Worm (Caenorhabditis elegans) whole organism, young adult: ENCODE measurements around the gene Y46G5A.7.

Experiments
- B0336.3 ChIP-seq: fragments of 200-800 bp; sonication (Bioruptor generic); IDR thresholded peaks from 2 replicates; pipeline ENCODE4 v1.3.6; 2022; ENCODE audit warnings: missing genetic modification characterization, missing compliant biosample characterization
- C06A6.2 ChIP-seq: fragments of 200-800 bp; sonication (Bioruptor generic); conservative IDR thresholded peaks from 2 replicates; pipeline ENCODE4 v1.3.6; 2022; ENCODE audit warnings: missing genetic modification characterization, missing compliant biosample characterization
- D2030.7 ChIP-seq: fragments of 200-800 bp; sonication (Bioruptor generic); IDR thresholded peaks from 2 replicates; pipeline ENCODE4 v1.3.6; 2022; ENCODE audit warnings: missing genetic modification reagents, missing genetic modification characterization, missing compliant biosample characterization
- F23B12.7 ChIP-seq: sonication (generic microtip); optimal IDR thresholded peaks from 2 replicates; lab custom pipeline; 2017; ENCODE audit warnings: missing genetic modification characterization, mild to moderate bottlenecking, missing compliant biosample characterization, antibody characterized with exemption, moderate library complexity; ENCODE audit not compliant: insufficient read depth
- F39B2.1 ChIP-seq: fragments of 200-800 bp; sonication (Bioruptor generic); IDR thresholded peaks from 2 replicates; pipeline ENCODE4 v1.3.6; 2022; ENCODE audit warnings: missing genetic modification reagents, missing genetic modification characterization, missing compliant biosample characterization
- F49E8.2 ChIP-seq: sonication (generic microtip); optimal IDR thresholded peaks from 3 replicates; lab custom pipeline; 2017; ENCODE audit warnings: missing genetic modification characterization, mild to moderate bottlenecking, missing compliant biosample characterization, antibody characterized with exemption, moderate library complexity; ENCODE audit not compliant: insufficient read depth
- F52B5.7 ChIP-seq: sonication (generic microtip); optimal IDR thresholded peaks from 2 replicates; lab custom pipeline; 2016; ENCODE audit warnings: mild to moderate bottlenecking, missing genetic modification characterization, missing compliant biosample characterization
- K12H6.12 ChIP-seq: fragments of 200-800 bp; sonication (Bioruptor generic); optimal IDR thresholded peaks from 2 replicates; lab custom pipeline; 2018; ENCODE audit warnings: mild to moderate bottlenecking, missing genetic modification characterization, missing compliant biosample characterization
- Y56A3A.18 ChIP-seq: fragments of 200-800 bp; sonication (Bioruptor generic); IDR thresholded peaks from 2 replicates; pipeline ENCODE4 v1.3.6; 2022; ENCODE audit warnings: missing genetic modification reagents, missing genetic modification characterization, missing compliant biosample characterization
- ZK185.1 ChIP-seq: sonication (generic microtip); optimal IDR thresholded peaks from 2 replicates; lab custom pipeline; 2016; ENCODE audit warnings: mild to moderate bottlenecking, missing genetic modification characterization, missing compliant biosample characterization; ENCODE audit not compliant: poor library complexity, severe bottlenecking
- ama-1 ChIP-seq, 3 experiments: fragments of 150-350 bp in 1 of 3; sonication (generic microtip) in 2 of 3; optimal IDR thresholded peaks; 2 replicates each; lab custom pipeline; 2014 to 2018; ENCODE audit warnings: missing biosample characterization in 2 of 3, missing genetic modification characterization in 2 of 3, missing genetic modification reagents in 2 of 3
- atf-7 ChIP-seq: sonication (generic microtip); optimal IDR thresholded peaks from 2 replicates; lab custom pipeline; 2017; ENCODE audit warnings: mild to moderate bottlenecking, missing genetic modification characterization, missing compliant biosample characterization
- athp-1 ChIP-seq: sonication (generic microtip); optimal IDR thresholded peaks from 2 replicates; lab custom pipeline; 2017; ENCODE audit warnings: mild to moderate bottlenecking, missing genetic modification characterization, missing compliant biosample characterization
- attf-6 ChIP-seq: fragments of 200-800 bp; sonication (Bioruptor generic); IDR thresholded peaks from 2 replicates; pipeline ENCODE4 v1.3.6; 2022; ENCODE audit warnings: missing genetic modification reagents, missing genetic modification characterization, missing compliant biosample characterization
- bed-1 ChIP-seq: fragments of 200-800 bp; sonication (Bioruptor generic); IDR thresholded peaks from 2 replicates; pipeline ENCODE4 v1.3.6; 2022; ENCODE audit warnings: missing genetic modification reagents, missing genetic modification characterization, missing compliant biosample characterization
- ccch-3 ChIP-seq: fragments of 200-800 bp; sonication (Bioruptor generic); optimal IDR thresholded peaks from 2 replicates; lab custom pipeline; 2018; ENCODE audit warnings: mild to moderate bottlenecking, missing genetic modification characterization, missing compliant biosample characterization
- cebp-1 ChIP-seq, 2 experiments: fragments of 200-800 bp in 1 of 2; sonication (Bioruptor generic) in 1 of 2; sonication (generic microtip) in 1 of 2; IDR thresholded peaks in 1 of 2; optimal IDR thresholded peaks in 1 of 2; 2 replicates each; pipeline versions ENCODE4 v1.3.6 to Lab custom; 2017 to 2022; ENCODE audit warnings: missing compliant biosample characterization in 2 of 2, missing genetic modification characterization in 2 of 2, mild to moderate bottlenecking in 1 of 2, missing genetic modification reagents in 1 of 2, moderate library complexity in 1 of 2
- ceh-100 ChIP-seq: fragments of 200-800 bp; sonication (Bioruptor generic); IDR thresholded peaks from 2 replicates; pipeline ENCODE4 v1.3.6; 2022; ENCODE audit warnings: missing genetic modification reagents, missing genetic modification characterization, missing compliant biosample characterization
- ceh-40 ChIP-seq: fragments of 200-800 bp; sonication (Bioruptor generic); IDR thresholded peaks from 2 replicates; pipeline ENCODE4 v1.3.6; 2022; ENCODE audit warnings: missing genetic modification characterization, missing compliant biosample characterization
- dox-1 ChIP-seq: fragments of 200-800 bp; sonication (Bioruptor generic); IDR thresholded peaks from 2 replicates; pipeline ENCODE4 v1.3.6; 2022; ENCODE audit warnings: missing genetic modification reagents, missing genetic modification characterization, missing compliant biosample characterization
- dpl-1 ChIP-seq: fragments of 150-350 bp; optimal IDR thresholded peaks from 2 replicates; lab custom pipeline; 2014; ENCODE audit warnings: missing biosample characterization, missing genetic modification reagents, missing genetic modification characterization
- egl-44 ChIP-seq: fragments of 200-800 bp; sonication (Bioruptor generic); IDR thresholded peaks from 2 replicates; pipeline ENCODE4 v1.3.6; 2022; ENCODE audit warnings: missing genetic modification reagents, missing genetic modification characterization, missing compliant biosample characterization
- ekl-4 ChIP-seq: fragments of 200-800 bp; sonication (Bioruptor generic); IDR thresholded peaks from 2 replicates; pipeline ENCODE4 v1.3.6; 2022; ENCODE audit warnings: missing genetic modification reagents, missing genetic modification characterization, missing compliant biosample characterization
- him-1 ChIP-seq: sonication (generic microtip); optimal IDR thresholded peaks from 2 replicates; lab custom pipeline; 2016; ENCODE audit warnings: missing genotype, missing genetic modification reagents, missing genetic modification characterization, missing compliant biosample characterization
- hlh-26 ChIP-seq: fragments of 200-800 bp; sonication (Bioruptor generic); conservative IDR thresholded peaks from 2 replicates; pipeline ENCODE4 v1.3.6; 2022; ENCODE audit warnings: missing genetic modification reagents, missing genetic modification characterization, missing compliant biosample characterization
- lin-26 ChIP-seq: fragments of 200-800 bp; sonication (Bioruptor generic); IDR thresholded peaks from 2 replicates; pipeline ENCODE4 v1.3.6; 2022; ENCODE audit warnings: missing genetic modification reagents, missing genetic modification characterization, missing compliant biosample characterization
- lin-40 ChIP-seq: sonication (generic microtip); optimal IDR thresholded peaks from 2 replicates; lab custom pipeline; 2016; ENCODE audit warnings: missing genetic modification characterization, mild to moderate bottlenecking, missing compliant biosample characterization, missing genotype, missing genetic modification reagents
- lin-54 ChIP-seq: fragments of 200-800 bp; sonication (Bioruptor generic); optimal IDR thresholded peaks from 2 replicates; lab custom pipeline; 2018; ENCODE audit warnings: mild to moderate bottlenecking, missing genetic modification characterization, missing compliant biosample characterization
- madf-6 ChIP-seq: fragments of 200-800 bp; sonication (Bioruptor generic); IDR thresholded peaks from 2 replicates; pipeline ENCODE4 v1.3.6; 2022; ENCODE audit warnings: missing genetic modification reagents, missing genetic modification characterization, missing compliant biosample characterization
- nfya-1 ChIP-seq: sonication (generic microtip); optimal IDR thresholded peaks from 2 replicates; lab custom pipeline; 2017; ENCODE audit warnings: antibody characterized with exemption, missing compliant biosample characterization, missing genetic modification characterization, borderline replicate concordance; ENCODE audit not compliant: insufficient read depth
- nfya-2 ChIP-seq: fragments of 200-800 bp; sonication (Bioruptor generic); IDR thresholded peaks from 2 replicates; pipeline ENCODE4 v1.3.6; 2022; ENCODE audit warnings: missing genetic modification reagents, missing genetic modification characterization, missing compliant biosample characterization
- nfyb-1 ChIP-seq: fragments of 200-800 bp; sonication (Bioruptor generic); IDR thresholded peaks from 2 replicates; pipeline ENCODE4 v1.3.6; 2022; ENCODE audit warnings: missing genetic modification reagents, missing genetic modification characterization, missing compliant biosample characterization
- rcor-1 ChIP-seq: fragments of 200-800 bp; sonication (Bioruptor generic); IDR thresholded peaks from 2 replicates; pipeline ENCODE4 v1.3.6; 2022; ENCODE audit warnings: missing genetic modification reagents, missing genetic modification characterization, missing compliant biosample characterization
- rec-8 ChIP-seq, 2 experiments: sonication (generic microtip); optimal IDR thresholded peaks; 2 replicates each; lab custom pipeline; 2016; ENCODE audit warnings: mild to moderate bottlenecking in 2 of 2, missing genetic modification characterization in 2 of 2, missing genetic modification reagents in 2 of 2, missing genotype in 2 of 2, missing biosample characterization in 1 of 2, missing compliant biosample characterization in 1 of 2, moderate library complexity in 1 of 2
- tbp1 ChIP-seq: fragments of 200-800 bp; sonication (Bioruptor generic); optimal IDR thresholded peaks from 2 replicates; lab custom pipeline; 2018; ENCODE audit warnings: mild to moderate bottlenecking, missing genetic modification characterization, missing compliant biosample characterization
- zfh-2 ChIP-seq: fragments of 200-800 bp; sonication (Bioruptor generic); conservative IDR thresholded peaks from 2 replicates; pipeline ENCODE4 v1.3.6; 2022; ENCODE audit warnings: missing genetic modification reagents, missing genetic modification characterization, missing compliant biosample characterization
- ztf-18 ChIP-seq: sonication (generic microtip); optimal IDR thresholded peaks from 2 replicates; lab custom pipeline; 2016; ENCODE audit warnings: missing genotype, mild to moderate bottlenecking, missing genetic modification characterization, missing compliant biosample characterization
- ztf-22 ChIP-seq: fragments of 200-800 bp; sonication (Bioruptor generic); optimal IDR thresholded peaks from 2 replicates; lab custom pipeline; 2018; ENCODE audit warnings: mild to moderate bottlenecking, missing genetic modification characterization, moderate library complexity, missing compliant biosample characterization
- ztf-26 ChIP-seq: sonication (generic microtip); optimal IDR thresholded peaks from 2 replicates; lab custom pipeline; 2017; ENCODE audit warnings: missing genetic modification characterization, missing compliant biosample characterization

The Y46G5A.7 gene

ce11 chrII:12726704-12727103 lies 29.4 kb downstream of the Y46G5A.7 start (continued):
- TF ChIP-seq lin-26 (peak; percentile 55; the same call in 1 of the 2 replicates), hlh-26 (GFP tag; lab: Robert Waterston, UW) (no peak), F23B12.7 (tag; lab: Kevin White, UChicago) (no peak), D2030.7 (GFP tag; lab: Robert Waterston, UW) (peak; percentile 30; the same call in 1 of the 2 replicates), ama-1 (optimal IDR thresholded peaks at IDR 0.05; lab: Kevin White, UChicago) (no peak), ama-1 (GFP tag; optimal IDR thresholded peaks at IDR 0.05; lab: Kevin White, UChicago) (peak in 1 of 2 experiments; percentile 80), rcor-1 (GFP tag; lab: Robert Waterston, UW) (no peak), athp-1 (tag; lab: Kevin White, UChicago) (peak; percentile 55), ccch-3 (GFP tag; lab: Kevin White, UChicago) (no peak), F49E8.2 (tag; lab: Kevin White, UChicago) (peak; percentile 0), egl-44 (GFP tag; lab: Robert Waterston, UW) (0 out of 2 replicates have a peak, but pooled peaks have one; percentile 46), him-1 (tag; lab: Kevin White, UChicago) (peak; percentile 92), bed-1 (GFP tag; lab: Robert Waterston, UW) (0 out of 2 replicates have a peak, but pooled peaks have one; percentile 62), cebp-1 (GFP tag; IDR thresholded peaks at IDR 0.05; lab: Robert Waterston, UW) (no peak), cebp-1 (tag; optimal IDR thresholded peaks at IDR 0.05; lab: Kevin White, UChicago) (peak; percentile 45), madf-6 (GFP tag; lab: Robert Waterston, UW) (peak; percentile 80), nfya-2 (GFP tag; lab: Robert Waterston, UW) (0 out of 2 replicates have a peak, but pooled peaks have one; percentile 67), ekl-4 (GFP tag; lab: Robert Waterston, UW) (peak; percentile 63), ceh-100 (0 out of 2 replicates have a peak, but pooled peaks have one; percentile 21), F52B5.7 (tag; lab: Kevin White, UChicago) (peak; percentile 34), Y56A3A.18 (GFP tag; lab: Robert Waterston, UW) (peak; percentile 44; the same call in 1 of the 2 replicates), C06A6.2 (no peak), dpl-1 (GFP tag; lab: Kevin White, UChicago) (no peak), attf-6 (GFP tag; lab: Robert Waterston, UW) (0 out of 2 replicates have a peak, but pooled peaks have one; percentile 57), B0336.3 (GFP tag; lab: Robert Waterston, UW) (peak; percentile 74; the same call in 1 of the 2 replicates), lin-54 (peak; percentile 51), F39B2.1 (GFP tag; lab: Robert Waterston, UW) (0 out of 2 replicates have a peak, but pooled peaks have one; percentile 6), lin-40 (no peak), K12H6.12 (tag; lab: Kevin White, UChicago) (no peak)
- TF ChIP-seq, all 124 proteins: peak for 36

DNA sequence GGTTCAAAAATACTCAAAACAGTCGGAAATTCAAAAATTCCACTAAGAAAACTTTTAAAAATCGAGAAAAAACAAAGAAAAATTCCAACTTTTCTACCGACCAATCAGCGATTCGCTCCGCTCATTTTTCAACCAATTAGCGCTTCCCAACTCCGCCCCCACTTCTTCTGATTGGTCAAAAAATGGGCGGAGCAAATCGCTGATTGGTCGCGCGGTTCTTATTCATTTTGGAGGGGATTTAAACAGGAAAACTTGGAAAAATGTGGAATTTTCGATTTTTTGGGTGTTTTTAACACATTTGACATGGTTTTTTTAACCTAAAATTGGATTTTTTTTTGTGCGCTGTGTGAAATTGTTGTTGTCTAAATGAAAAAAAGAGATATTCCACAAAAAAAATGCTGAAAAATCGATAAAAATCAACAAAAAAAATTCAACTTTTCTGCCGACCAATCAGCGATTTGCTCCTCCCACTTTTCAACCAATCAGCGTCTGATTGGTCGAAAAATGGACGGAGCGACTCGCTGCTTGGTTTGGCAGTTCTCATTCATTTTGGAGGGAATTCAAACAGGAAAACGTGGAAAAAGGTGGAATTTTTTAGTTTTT lies 33.3 kb downstream of the Y46G5A.7 start:
- TF ChIP-seq ztf-18 (tag; lab: Kevin White, UChicago) (no peak), zfh-2 (GFP tag; lab: Robert Waterston, UW) (no peak), nfyb-1 (GFP tag; lab: Robert Waterston, UW) (0 out of 2 replicates have a peak, but pooled peaks have one; percentile 31), attf-6 (GFP tag; lab: Robert Waterston, UW) (no peak), lin-54 (no peak)

- TF ChIP-seq rec-8 (tag; optimal IDR thresholded peaks at IDR 0.05; lab: Kevin White, UChicago): no peak
- no peak for TF ChIP-seq ztf-22
- no peak for TF ChIP-seq ceh-100
- TF ChIP-seq tbp1 (GFP tag; lab: Kevin White, UChicago): no peak
- TF ChIP-seq atf-7: no peak
- no peak for TF ChIP-seq madf-6 (GFP tag; lab: Robert Waterston, UW)
- no peak for TF ChIP-seq dox-1 (GFP tag; lab: Robert Waterston, UW)
- TF ChIP-seq ceh-40 (GFP tag; lab: Robert Waterston, UW): no peak
- no peak for TF ChIP-seq ztf-26 (tag; lab: Kevin White, UChicago)
- TF ChIP-seq ama-1 (optimal IDR thresholded peaks at IDR 0.05; lab: Kevin White, UChicago): no peak
- no peak for TF ChIP-seq ama-1 (GFP tag; optimal IDR thresholded peaks at IDR 0.05; lab: Kevin White, UChicago)
- TF ChIP-seq K12H6.12 (tag; lab: Kevin White, UChicago): no peak
- TF ChIP-seq nfya-1 (tag; lab: Kevin White, UChicago): no peak
- no peak for TF ChIP-seq ZK185.1 (tag; lab: Kevin White, UChicago)
- TF ChIP-seq zfh-2 (GFP tag; lab: Robert Waterston, UW): no peak
Measured at ce11 chrII:12722049-12722448, 34.1 kb downstream of the Y46G5A.7 start.
